Worm (Caenorhabditis elegans) whole organism, mixed stage, embryonic: ENCODE data around the gene C28D4.18.
A peak's percentile ranks its signal among the peaks of the same experiment; 100 is the strongest.

ENCODE experiments used
- M03D4.4 ChIP-seq: sonication (generic microtip); optimal IDR thresholded peaks from 2 replicates; lab custom pipeline; 2017; ENCODE audit warnings: mild to moderate bottlenecking, missing genetic modification characterization, missing compliant biosample characterization
- bed-3 ChIP-seq: fragments of 200-800 bp; sonication (Bioruptor generic); optimal IDR thresholded peaks from 3 replicates; lab custom pipeline; 2018; ENCODE audit warnings: mild to moderate bottlenecking, missing genetic modification characterization, moderate library complexity, missing compliant biosample characterization
- blmp-1 ChIP-seq: fragments of 150-350 bp; optimal IDR thresholded peaks from 2 replicates; lab custom pipeline; 2014; ENCODE audit warnings: missing biosample characterization, missing genetic modification characterization
- ceh-39 ChIP-seq: fragments of 150-350 bp; optimal IDR thresholded peaks from 2 replicates; lab custom pipeline; 2014; ENCODE audit warnings: missing biosample characterization, missing genetic modification characterization
- ceh-43 ChIP-seq: fragments of 200-800 bp; sonication (Bioruptor generic); optimal IDR thresholded peaks from 2 replicates; lab custom pipeline; 2018; ENCODE audit warnings: mild to moderate bottlenecking, missing genetic modification characterization, moderate library complexity, missing compliant biosample characterization
- ceh-83 ChIP-seq: fragments of 200-800 bp; sonication (Bioruptor generic); optimal IDR thresholded peaks from 2 replicates; lab custom pipeline; 2018; ENCODE audit warnings: mild to moderate bottlenecking, missing genetic modification characterization, missing compliant biosample characterization
- ces-1 ChIP-seq: fragments of 150-350 bp; optimal IDR thresholded peaks from 2 replicates; lab custom pipeline; 2014; ENCODE audit warnings: missing biosample characterization, missing genetic modification reagents, missing genetic modification characterization
- cnd-1 ChIP-seq: fragments of 200-800 bp; sonication (Bioruptor generic); optimal IDR thresholded peaks from 2 replicates; lab custom pipeline; 2018; ENCODE audit warnings: mild to moderate bottlenecking, missing genetic modification characterization, missing compliant biosample characterization
- drap-1 ChIP-seq: fragments of 200-800 bp; sonication (Bioruptor generic); optimal IDR thresholded peaks from 3 replicates; lab custom pipeline; 2018; ENCODE audit warnings: mild to moderate bottlenecking, missing genetic modification characterization, missing compliant biosample characterization
- elt-1 ChIP-seq: sonication (generic microtip); optimal IDR thresholded peaks from 2 replicates; lab custom pipeline; 2017; ENCODE audit warnings: missing genetic modification characterization, mild to moderate bottlenecking, missing compliant biosample characterization, antibody characterized with exemption, moderate library complexity, borderline replicate concordance; ENCODE audit not compliant: insufficient read depth
- elt-3 ChIP-seq: fragments of 150-350 bp; optimal IDR thresholded peaks from 2 replicates; lab custom pipeline; 2014; ENCODE audit warnings: missing biosample characterization, missing genetic modification characterization
- flh-1 ChIP-seq: fragments of 200-800 bp; sonication (Bioruptor generic); optimal IDR thresholded peaks from 2 replicates; lab custom pipeline; 2018; ENCODE audit warnings: mild to moderate bottlenecking, missing genetic modification characterization, moderate library complexity, missing compliant biosample characterization
- ham-2 ChIP-seq: fragments of 200-800 bp; sonication (Bioruptor generic); optimal IDR thresholded peaks from 2 replicates; lab custom pipeline; 2018; ENCODE audit warnings: mild to moderate bottlenecking, missing genetic modification characterization, missing compliant biosample characterization
- hlh-1 ChIP-seq: fragments of 150-350 bp; optimal IDR thresholded peaks from 2 replicates; lab custom pipeline; 2014; ENCODE audit warnings: missing biosample characterization, missing genetic modification reagents, missing genetic modification characterization
- lin-13 ChIP-seq: fragments of 150-350 bp; optimal IDR thresholded peaks from 2 replicates; lab custom pipeline; 2014; ENCODE audit warnings: missing biosample characterization, missing genetic modification characterization
- lin-32 ChIP-seq: fragments of 200-800 bp; sonication (Bioruptor generic); optimal IDR thresholded peaks from 2 replicates; lab custom pipeline; 2018; ENCODE audit warnings: mild to moderate bottlenecking, missing genetic modification characterization, missing compliant biosample characterization
- lsy-2 ChIP-seq: fragments of 150-350 bp; optimal IDR thresholded peaks from 2 replicates; lab custom pipeline; 2014; ENCODE audit warnings: missing biosample characterization, missing genetic modification characterization
- mab-5 ChIP-seq: fragments of 150-350 bp; optimal IDR thresholded peaks from 2 replicates; lab custom pipeline; 2014; ENCODE audit warnings: missing biosample characterization, missing genetic modification characterization
- mep-1 ChIP-seq: fragments of 150-350 bp; optimal IDR thresholded peaks from 2 replicates; lab custom pipeline; 2017; ENCODE audit warnings: missing biosample characterization, missing genetic modification reagents, missing genetic modification characterization, inconsistent platforms
- mls-2 ChIP-seq: sonication (generic microtip); optimal IDR thresholded peaks from 2 replicates; lab custom pipeline; 2016; ENCODE audit warnings: mild to moderate bottlenecking, missing genetic modification characterization, moderate library complexity, missing compliant biosample characterization
- nhr-12 ChIP-seq: fragments of 150-350 bp; optimal IDR thresholded peaks from 2 replicates; lab custom pipeline; 2014; ENCODE audit warnings: missing biosample characterization, missing genetic modification characterization
- nhr-2 ChIP-seq: fragments of 150-350 bp; optimal IDR thresholded peaks from 2 replicates; lab custom pipeline; 2014; ENCODE audit warnings: missing biosample characterization, missing genetic modification characterization
- nhr-237 ChIP-seq: fragments of 150-350 bp; optimal IDR thresholded peaks from 2 replicates; lab custom pipeline; 2014; ENCODE audit warnings: missing biosample characterization, missing genetic modification characterization
- nhr-28 ChIP-seq: fragments of 150-350 bp; optimal IDR thresholded peaks from 2 replicates; lab custom pipeline; 2014; ENCODE audit warnings: missing biosample characterization, missing genetic modification characterization
- nhr-76 ChIP-seq: sonication (generic microtip); optimal IDR thresholded peaks from 2 replicates; lab custom pipeline; 2017; ENCODE audit warnings: missing biosample characterization, missing genetic modification characterization
- pha-4 ChIP-seq: fragments of 150-350 bp; optimal IDR thresholded peaks from 2 replicates; lab custom pipeline; 2018; ENCODE audit warnings: missing biosample characterization, missing genetic modification reagents, missing genetic modification characterization
- sem-2 ChIP-seq: fragments of 200-800 bp; sonication (Bioruptor generic); optimal IDR thresholded peaks from 2 replicates; lab custom pipeline; 2018; ENCODE audit warnings: mild to moderate bottlenecking, missing genetic modification characterization, missing compliant biosample characterization
- snpc-4 ChIP-seq: fragments of 150-350 bp; optimal IDR thresholded peaks from 2 replicates; lab custom pipeline; 2014; ENCODE audit warnings: missing biosample characterization, missing genetic modification characterization
- sptf-1 ChIP-seq: sonication (generic microtip); optimal IDR thresholded peaks from 2 replicates; lab custom pipeline; 2017; ENCODE audit warnings: mild to moderate bottlenecking, missing genetic modification characterization, moderate library complexity, missing compliant biosample characterization
- tbx-8 ChIP-seq: fragments of 200-800 bp; sonication (Bioruptor generic); optimal IDR thresholded peaks from 2 replicates; lab custom pipeline; 2018; ENCODE audit warnings: mild to moderate bottlenecking, missing genetic modification characterization, moderate library complexity, missing compliant biosample characterization
- unc-120 ChIP-seq: sonication (generic microtip); optimal IDR thresholded peaks from 2 replicates; lab custom pipeline; 2017; ENCODE audit warnings: missing genetic modification characterization, missing compliant biosample characterization; ENCODE audit not compliant: poor library complexity, severe bottlenecking
- unc-39 ChIP-seq: fragments of 150-350 bp; optimal IDR thresholded peaks from 2 replicates; lab custom pipeline; 2014; ENCODE audit warnings: missing biosample characterization, missing genetic modification characterization
- unc-62 ChIP-seq: fragments of 150-350 bp; optimal IDR thresholded peaks from 2 replicates; lab custom pipeline; 2014; ENCODE audit warnings: missing biosample characterization, missing genetic modification reagents, missing genetic modification characterization
- zip-8 ChIP-seq: fragments of 150-350 bp; optimal IDR thresholded peaks from 2 replicates; lab custom pipeline; 2014; ENCODE audit warnings: missing biosample characterization, missing genetic modification characterization
- ztf-11 ChIP-seq: fragments of 150-350 bp; optimal IDR thresholded peaks from 2 replicates; lab custom pipeline; 2014; ENCODE audit warnings: missing biosample characterization, missing genetic modification characterization

The C28D4.18 gene

ce11 chrIV:9772096-9772720 is 47.1 kb downstream of the C28D4.18 start, which contains the start of gene cav-1:
Gene cav-1 (plus strand): TSS chrIV:9772510.
- TF ChIP-seq sem-2: no peak
- TF ChIP-seq ham-2 (GFP tag; lab: Kevin White, UChicago): no peak
- TF ChIP-seq lin-13: peak; percentile 10
- no peak for TF ChIP-seq flh-1 (GFP tag; lab: Kevin White, UChicago)
- TF ChIP-seq elt-1: no peak
- TF ChIP-seq drap-1: peak; percentile 30
- no peak for TF ChIP-seq elt-3 (tag; lab: Kevin White, UChicago)
- no peak for TF ChIP-seq nhr-28 (tag; lab: Kevin White, UChicago)
- TF ChIP-seq ceh-39: peak; percentile 64
- TF ChIP-seq nhr-76 (tag; lab: Kevin White, UChicago): no peak
- no peak for TF ChIP-seq blmp-1
- no peak for TF ChIP-seq sptf-1 (tag; lab: Kevin White, UChicago)
- peak; percentile 14 for TF ChIP-seq lsy-2 (tag; lab: Kevin White, UChicago)
- no peak for TF ChIP-seq ceh-43
- TF ChIP-seq lin-32 (GFP tag; lab: Kevin White, UChicago): peak; percentile 57
- no peak for TF ChIP-seq snpc-4 (tag; lab: Kevin White, UChicago)
- TF ChIP-seq hlh-1: peak; percentile 72
- no peak for TF ChIP-seq bed-3 (GFP tag; lab: Kevin White, UChicago)
- no peak for TF ChIP-seq M03D4.4 (tag; lab: Kevin White, UChicago)
- TF ChIP-seq tbx-8: no peak
- no peak for TF ChIP-seq nhr-12 (tag; lab: Kevin White, UChicago)
- peak; percentile 65 for TF ChIP-seq ztf-11 (tag; lab: Kevin White, UChicago)
- no peak for TF ChIP-seq zip-8 (tag; lab: Kevin White, UChicago)
- TF ChIP-seq nhr-237 (tag; lab: Kevin White, UChicago): no peak
- TF ChIP-seq unc-39 (tag; lab: Kevin White, UChicago): no peak
- TF ChIP-seq pha-4 (tag; lab: Kevin White, UChicago): no peak
- no peak for TF ChIP-seq mep-1 (tag; lab: Kevin White, UChicago)
- TF ChIP-seq mls-2 (tag; lab: Kevin White, UChicago): peak; percentile 63
- TF ChIP-seq ces-1: no peak
- peak; percentile 52 for TF ChIP-seq unc-62 (GFP tag; lab: Kevin White, UChicago)
- TF ChIP-seq ceh-83 (GFP tag; lab: Kevin White, UChicago): peak; percentile 22
- TF ChIP-seq cnd-1: peak; percentile 82
- TF ChIP-seq mab-5 (tag; lab: Kevin White, UChicago): no peak
- no peak for TF ChIP-seq unc-120 (tag; lab: Kevin White, UChicago)
- TF ChIP-seq nhr-2 (tag; lab: Kevin White, UChicago): peak; percentile 40

ce11 chrIV:9773441-9773840 is 48.4 kb downstream of the C28D4.18 start:
- TF ChIP-seq cnd-1 (peak; percentile 50), ceh-43 (peak; percentile 2), ces-1 (no peak), nhr-28 (tag; lab: Kevin White, UChicago) (no peak), ceh-39 (peak; percentile 13), nhr-76 (tag; lab: Kevin White, UChicago) (no peak), lsy-2 (tag; lab: Kevin White, UChicago) (peak; percentile 78), nhr-2 (tag; lab: Kevin White, UChicago) (peak; percentile 42), unc-120 (tag; lab: Kevin White, UChicago) (no peak)
